Fruit fly (Drosophila melanogaster) whole organism, embryonic: Measurements from ENCODE around the gene CG32073.

ENCODE experiments used
- Atf-2 ChIP-seq: fragments of 200-800 bp; sonication (Bioruptor generic); optimal IDR thresholded peaks from 2 replicates; lab custom pipeline; 2016; ENCODE audit warnings: missing biosample characterization, missing genetic modification characterization
- Blimp-1 ChIP-seq: fragments of 200-800 bp; sonication (Bioruptor generic); optimal IDR thresholded peaks from 3 replicates; lab custom pipeline; 2018; ENCODE audit warnings: missing biosample characterization, missing genetic modification characterization, mild to moderate bottlenecking, moderate library complexity, missing genetic modification reagents
- CG12659 ChIP-seq: fragments of 200-800 bp; sonication (Bioruptor generic); optimal IDR thresholded peaks from 3 replicates; lab custom pipeline; 2017; ENCODE audit warnings: mild to moderate bottlenecking, missing biosample characterization, missing genetic modification reagents, missing genetic modification characterization
- CG13123 ChIP-seq: fragments of 200-800 bp; sonication (Bioruptor generic); optimal IDR thresholded peaks from 2 replicates; lab custom pipeline; 2016; ENCODE audit warnings: missing biosample characterization, missing genetic modification characterization
- CG14050 ChIP-seq: fragments of 200-800 bp; sonication (Bioruptor generic); IDR thresholded peaks from 3 replicates; pipeline ENCODE4 v1.3.6; 2022; ENCODE audit warnings: missing biosample characterization, missing genetic modification characterization
- CG17612 ChIP-seq: fragments of 200-800 bp; sonication (Bioruptor generic); IDR thresholded peaks from 2 replicates; pipeline ENCODE4 v1.3.6; 2022; ENCODE audit warnings: missing biosample characterization, missing genetic modification characterization
- CG2875 ChIP-seq: fragments of 200-800 bp; sonication (Bioruptor generic); optimal IDR thresholded peaks from 2 replicates; lab custom pipeline; 2017; ENCODE audit warnings: missing biosample characterization, mild to moderate bottlenecking, missing genetic modification characterization, missing genetic modification reagents
- CG2889 ChIP-seq: fragments of 200-800 bp; sonication (Bioruptor generic); IDR thresholded peaks from 3 replicates; pipeline ENCODE4 v1.3.6; 2022; ENCODE audit warnings: missing biosample characterization, missing genetic modification characterization
- CG3065 ChIP-seq: fragments of 200-800 bp; sonication (Bioruptor generic); optimal IDR thresholded peaks from 2 replicates; lab custom pipeline; 2016; ENCODE audit warnings: missing biosample characterization, missing genetic modification characterization
- CG31365 ChIP-seq: fragments of 200-800 bp; sonication (Bioruptor generic); optimal IDR thresholded peaks from 2 replicates; lab custom pipeline; 2018; ENCODE audit warnings: missing biosample characterization, mild to moderate bottlenecking, missing genetic modification characterization
- CG3163 ChIP-seq: fragments of 200-800 bp; sonication (Bioruptor generic); optimal IDR thresholded peaks from 3 replicates; lab custom pipeline; 2016; ENCODE audit warnings: missing biosample characterization, missing genetic modification characterization
- CG33213 ChIP-seq: fragments of 200-800 bp; sonication (Bioruptor generic); optimal IDR thresholded peaks from 3 replicates; lab custom pipeline; 2016; ENCODE audit warnings: missing biosample characterization, missing genetic modification characterization
- CG43689 ChIP-seq: fragments of 200-800 bp; sonication (Bioruptor generic); IDR thresholded peaks from 2 replicates; pipeline ENCODE4 v1.3.6; 2022; ENCODE audit warnings: missing biosample characterization, missing genetic modification characterization
- CG4617 ChIP-seq: fragments of 200-800 bp; sonication (Bioruptor generic); optimal IDR thresholded peaks from 3 replicates; lab custom pipeline; 2016; ENCODE audit warnings: missing biosample characterization, missing genetic modification characterization, borderline replicate concordance
- CG4707 ChIP-seq: fragments of 200-800 bp; sonication (Bioruptor generic); optimal IDR thresholded peaks from 2 replicates; lab custom pipeline; 2018; ENCODE audit warnings: missing biosample characterization, mild to moderate bottlenecking, missing genetic modification characterization, moderate library complexity
- CG6175 ChIP-seq: fragments of 200-800 bp; sonication (Bioruptor generic); IDR thresholded peaks from 3 replicates; pipeline ENCODE4 v1.3.6; 2022; ENCODE audit warnings: missing biosample characterization, missing genetic modification characterization
- CG6272 ChIP-seq: fragments of 200-800 bp; sonication (Bioruptor generic); IDR thresholded peaks from 2 replicates; pipeline ENCODE4 v1.3.6; 2022; ENCODE audit warnings: missing biosample characterization, missing genetic modification characterization
- CHES-1-like ChIP-seq: fragments of 200-800 bp; sonication (Bioruptor generic); optimal IDR thresholded peaks from 2 replicates; lab custom pipeline; 2016; ENCODE audit warnings: missing biosample characterization, missing genetic modification characterization
- Camta ChIP-seq: fragments of 200-800 bp; sonication (Bioruptor generic); optimal IDR thresholded peaks from 2 replicates; lab custom pipeline; 2016; ENCODE audit warnings: missing biosample characterization, missing genetic modification characterization
- D19A ChIP-seq: fragments of 200-800 bp; optimal IDR thresholded peaks from 3 replicates; lab custom pipeline; 2019; ENCODE audit warnings: missing biosample characterization, mild to moderate bottlenecking, missing genetic modification characterization, moderate library complexity
- Dek ChIP-seq: fragments of 200-800 bp; sonication (Bioruptor generic); optimal IDR thresholded peaks from 3 replicates; lab custom pipeline; 2019; ENCODE audit warnings: missing biosample characterization, mild to moderate bottlenecking, missing genetic modification characterization, moderate library complexity
- Dip3 ChIP-seq: fragments of 200-800 bp; sonication (Bioruptor generic); optimal IDR thresholded peaks from 3 replicates; lab custom pipeline; 2016; ENCODE audit warnings: missing biosample characterization, missing genetic modification characterization
- Ets65A ChIP-seq: fragments of 200-800 bp; sonication (Bioruptor generic); peaks from one replicate; lab custom pipeline; 2016; ENCODE audit warnings: missing biosample characterization, missing genetic modification characterization
- Ets97D ChIP-seq: fragments of 200-800 bp; sonication (Bioruptor generic); optimal IDR thresholded peaks from 3 replicates; lab custom pipeline; 2016; ENCODE audit warnings: missing biosample characterization, missing genetic modification characterization
- HLH4C ChIP-seq: fragments of 200-800 bp; sonication (Bioruptor generic); IDR thresholded peaks from 3 replicates; pipeline ENCODE4 v1.3.6; 2022; ENCODE audit warnings: missing biosample characterization, missing genetic modification characterization; ENCODE audit not compliant: partially characterized antibody
- Hmr ChIP-seq: fragments of 200-800 bp; sonication (Bioruptor generic); optimal IDR thresholded peaks from 3 replicates; lab custom pipeline; 2017; ENCODE audit warnings: mild to moderate bottlenecking, missing biosample characterization, missing genetic modification reagents, missing genetic modification characterization
- Jarid2 ChIP-seq: fragments of 200-800 bp; sonication (Bioruptor generic); optimal IDR thresholded peaks from 3 replicates; lab custom pipeline; 2017; ENCODE audit warnings: mild to moderate bottlenecking, missing biosample characterization, missing genetic modification reagents, missing genetic modification characterization
- NC2β ChIP-seq: fragments of 200-800 bp; sonication (Bioruptor generic); optimal IDR thresholded peaks from 2 replicates; lab custom pipeline; 2016; ENCODE audit warnings: missing biosample characterization, missing genetic modification characterization
- Ravus ChIP-seq: fragments of 200-800 bp; sonication (Bioruptor generic); IDR thresholded peaks from 2 replicates; pipeline ENCODE4 v1.3.6; 2022; ENCODE audit warnings: missing biosample characterization, missing genetic modification characterization
- Sry-δ ChIP-seq: fragments of 200-800 bp; sonication (Bioruptor generic); optimal IDR thresholded peaks from 2 replicates; lab custom pipeline; 2016; ENCODE audit warnings: missing biosample characterization, missing genetic modification characterization
- TFAM ChIP-seq: fragments of 200-800 bp; sonication (Bioruptor generic); optimal IDR thresholded peaks from 2 replicates; lab custom pipeline; 2017; ENCODE audit warnings: missing biosample characterization, missing genetic modification characterization, inconsistent platforms
- Usf ChIP-seq: fragments of 200-800 bp; sonication (Bioruptor generic); optimal IDR thresholded peaks from 2 replicates; lab custom pipeline; 2017; ENCODE audit warnings: missing genotype, missing biosample characterization, missing genetic modification characterization
- Xbp1 ChIP-seq: fragments of 200-800 bp; sonication (Bioruptor generic); optimal IDR thresholded peaks from 3 replicates; lab custom pipeline; 2016; ENCODE audit warnings: missing biosample characterization, mild to moderate bottlenecking, missing genetic modification characterization
- aop ChIP-seq: fragments of 200-800 bp; sonication (Bioruptor generic); IDR thresholded peaks from 2 replicates; pipeline ENCODE4 v1.3.6; 2022; ENCODE audit warnings: missing biosample characterization, missing genetic modification characterization
- crc ChIP-seq: fragments of 200-800 bp; sonication (Bioruptor generic); optimal IDR thresholded peaks from 2 replicates; lab custom pipeline; 2016; ENCODE audit warnings: missing biosample characterization, missing genetic modification characterization
- croc ChIP-seq: fragments of 200-800 bp; sonication (Bioruptor generic); conservative IDR thresholded peaks from 3 replicates; pipeline ENCODE4 v1.3.6; 2022; ENCODE audit warnings: missing biosample characterization, missing genetic modification characterization
- dysf ChIP-seq: fragments of 200-800 bp; sonication (Bioruptor generic); IDR thresholded peaks from 3 replicates; pipeline ENCODE4 v1.3.6; 2022; ENCODE audit warnings: missing biosample characterization, missing genetic modification characterization
- fd102C ChIP-seq: fragments of 200-800 bp; sonication (Bioruptor generic); optimal IDR thresholded peaks from 2 replicates; lab custom pipeline; 2018; ENCODE audit warnings: missing biosample characterization, mild to moderate bottlenecking, missing genetic modification characterization, moderate library complexity
- ham ChIP-seq: fragments of 200-800 bp; sonication (Bioruptor generic); IDR thresholded peaks from 2 replicates; pipeline ENCODE4 v1.3.6; 2022; ENCODE audit warnings: missing biosample characterization, missing genetic modification characterization
- insv ChIP-seq, 2 experiments: fragments of 200-800 bp; sonication (Bioruptor generic); optimal IDR thresholded peaks; 3 replicates each; lab custom pipeline; 2016 to 2018; ENCODE audit warnings: missing biosample characterization in 2 of 2, missing genetic modification characterization in 2 of 2
- lmd ChIP-seq: fragments of 200-800 bp; sonication (Bioruptor generic); IDR thresholded peaks from 2 replicates; pipeline ENCODE4 v1.3.6; 2022; ENCODE audit warnings: missing biosample characterization, missing genetic modification characterization
- mld ChIP-seq: fragments of 200-800 bp; sonication (Bioruptor generic); IDR thresholded peaks from 3 replicates; pipeline ENCODE4 v1.3.6; 2022; ENCODE audit warnings: missing biosample characterization, missing genetic modification characterization; ENCODE audit not compliant: partially characterized antibody
- nau ChIP-seq: fragments of 200-800 bp; sonication (Bioruptor generic); optimal IDR thresholded peaks from 3 replicates; lab custom pipeline; 2017; ENCODE audit warnings: missing biosample characterization, mild to moderate bottlenecking, missing genetic modification characterization, missing genetic modification reagents
- pum ChIP-seq: fragments of 200-800 bp; sonication (Bioruptor generic); optimal IDR thresholded peaks from 2 replicates; lab custom pipeline; 2016; ENCODE audit warnings: missing biosample characterization, missing genetic modification characterization
- ro ChIP-seq: fragments of 200-800 bp; sonication (Bioruptor generic); IDR thresholded peaks from 2 replicates; pipeline ENCODE4 v1.3.6; 2022; ENCODE audit warnings: missing biosample characterization, missing genetic modification characterization
- row ChIP-seq: fragments of 200-800 bp; sonication (Bioruptor generic); IDR thresholded peaks from 3 replicates; pipeline ENCODE4 v1.3.6; 2022; ENCODE audit warnings: missing biosample characterization, missing genetic modification characterization
- sisA ChIP-seq: fragments of 200-800 bp; sonication (Bioruptor generic); IDR thresholded peaks from 2 replicates; pipeline ENCODE4 v1.3.6; 2022; ENCODE audit warnings: missing biosample characterization, missing genetic modification characterization
- sna ChIP-seq: fragments of 200-800 bp; sonication (Bioruptor generic); IDR thresholded peaks from 2 replicates; pipeline ENCODE4 v1.3.6; 2022; ENCODE audit warnings: missing biosample characterization, missing genetic modification characterization; ENCODE audit not compliant: partially characterized antibody
- tll ChIP-seq, 2 experiments: fragments of 200-800 bp in 1 of 2; fragments of >200 bp in 1 of 2; sonication (Bioruptor generic) in 1 of 2; optimal IDR thresholded peaks; 2 replicates each; lab custom pipeline; 2017 to 2019; ENCODE audit warnings: missing biosample characterization in 2 of 2, missing genetic modification characterization in 2 of 2, mild to moderate bottlenecking in 1 of 2, moderate library complexity in 1 of 2

The CG32073 gene

DNA sequence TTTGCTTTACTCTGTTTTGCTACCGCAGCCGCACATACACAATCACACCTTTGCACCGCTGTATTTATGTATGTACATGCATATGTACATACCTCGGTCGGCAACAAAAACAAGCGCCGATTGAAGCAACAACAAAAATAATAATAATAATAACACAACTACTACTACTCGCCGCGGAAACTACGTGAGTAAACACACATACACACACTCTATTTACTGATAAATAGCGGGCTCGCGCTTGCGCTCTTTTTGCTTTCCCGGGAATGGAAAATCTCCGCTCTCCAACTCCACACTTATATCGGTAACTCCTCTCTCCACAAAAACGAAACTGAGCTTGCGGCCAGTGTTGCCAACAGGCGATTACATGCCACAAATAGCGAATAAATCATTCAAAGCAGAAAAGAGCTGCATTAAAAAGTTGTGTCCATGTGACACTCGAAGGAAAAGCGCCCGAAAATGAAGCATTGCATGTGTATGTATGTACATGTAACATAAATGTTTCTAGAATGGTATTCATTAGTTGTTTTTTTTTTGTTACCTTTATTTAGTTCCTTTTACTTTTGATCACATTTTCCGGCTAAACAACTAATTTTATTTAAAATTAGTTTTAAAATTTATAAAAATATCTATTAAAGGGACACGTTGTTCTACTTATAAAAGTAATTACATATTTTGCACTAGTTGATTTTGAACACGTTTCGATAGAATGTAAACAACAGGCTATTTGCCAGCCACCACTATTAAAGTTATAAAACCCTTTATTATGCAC is 11.4 kb upstream of the CG32073 start (continued):
- TF ChIP-seq mld (GFP tag; lab: Robert Waterston, UW) (no peak), CG6175 (GFP tag; lab: Robert Waterston, UW) (peak; percentile 72; the same call in 1 of the 3 replicates), CG4617 (GFP tag; lab: Kevin White, UChicago) (peak; percentile 12), NC2β (peak; percentile 81), tll (GFP tag; optimal IDR thresholded peaks at IDR 0.05; lab: Kevin White, UChicago) (peak in 1 of 2 experiments; percentile 56), CG3065 (GFP tag; lab: Kevin White, UChicago) (peak; percentile 34), sna (GFP tag; lab: Robert Waterston, UW) (no peak), Ets65A (GFP tag; lab: Kevin White, UChicago) (no peak), Ets97D (peak; percentile 8), CG2889 (GFP tag; lab: Robert Waterston, UW) (no peak), pum (GFP tag; lab: Kevin White, UChicago) (peak; percentile 40), Sry-δ (no peak), TFAM (GFP tag; lab: Kevin White, UChicago) (no peak), CHES-1-like (GFP tag; lab: Kevin White, UChicago) (peak; percentile 84), HLH4C (GFP tag; lab: Robert Waterston, UW) (no peak), CG3163 (GFP tag; lab: Kevin White, UChicago) (peak; percentile 72), Camta (GFP tag; lab: Kevin White, UChicago) (peak; percentile 77), lmd (GFP tag; lab: Robert Waterston, UW) (no peak; the same call in 1 of the 2 replicates), Atf-2 (GFP tag; lab: Kevin White, UChicago) (peak; percentile 55), CG6272 (GFP tag; lab: Robert Waterston, UW) (no peak), Jarid2 (GFP tag; lab: Kevin White, UChicago) (no peak), Dip3 (peak; percentile 31), Hmr (GFP tag; lab: Kevin White, UChicago) (peak; percentile 89), ro (GFP tag; lab: Robert Waterston, UW) (no peak), CG4707 (GFP tag; lab: Kevin White, UChicago) (peak; percentile 72), insv (GFP tag; optimal IDR thresholded peaks at IDR 0.05; lab: Kevin White, UChicago) (peak in 1 of 2 experiments; percentile 78), croc (GFP tag; lab: Robert Waterston, UW) (no peak), aop (GFP tag; lab: Robert Waterston, UW) (no peak), fd102C (GFP tag; lab: Kevin White, UChicago) (peak; percentile 88), sisA (GFP tag; lab: Robert Waterston, UW) (no peak), CG12659 (GFP tag; lab: Kevin White, UChicago) (peak; percentile 56), ham (no peak), crc (GFP tag; lab: Kevin White, UChicago) (peak; percentile 64), CG2875 (GFP tag; lab: Kevin White, UChicago) (peak; percentile 84), D19A (peak; percentile 53), CG13123 (peak; percentile 68), row (GFP tag; lab: Robert Waterston, UW) (peak; percentile 43), CG17612 (GFP tag; lab: Robert Waterston, UW) (no peak), dysf (GFP tag; lab: Robert Waterston, UW) (peak; percentile 27; the same call in 1 of the 3 replicates), Xbp1 (GFP tag; lab: Kevin White, UChicago) (peak; percentile 11), CG14050 (peak; percentile 48; the same call in 1 of the 3 replicates), CG33213 (GFP tag; lab: Kevin White, UChicago) (peak; percentile 70), Blimp-1 (peak; percentile 55), Ravus (no peak), nau (peak; percentile 83), CG31365 (peak; percentile 77), Usf (no peak), Dek (peak; percentile 55), CG43689 (no peak)
